Fruit fly (Drosophila melanogaster) whole organism, embryonic: ENCODE results near the gene Cyp4d21.
A peak's percentile ranks its signal among the peaks of the same experiment; 100 is the strongest.

Source experiments
- B-H1 ChIP-seq: fragments of 200-800 bp; sonication (Bioruptor generic); IDR thresholded peaks from 3 replicates; pipeline ENCODE4 v1.3.6; 2022; ENCODE audit warnings: missing biosample characterization, missing genetic modification characterization
- CG10147 ChIP-seq: fragments of 200-800 bp; sonication (Bioruptor generic); optimal IDR thresholded peaks from 2 replicates; lab custom pipeline; 2019; ENCODE audit warnings: missing biosample characterization, mild to moderate bottlenecking, missing genetic modification characterization, moderate library complexity
- CG10431 ChIP-seq: fragments of 200-800 bp; sonication (Bioruptor generic); optimal IDR thresholded peaks from 3 replicates; lab custom pipeline; 2018; ENCODE audit warnings: missing biosample characterization, mild to moderate bottlenecking, missing genetic modification characterization
- CG10462 ChIP-seq: fragments of 200-800 bp; sonication (Bioruptor generic); optimal IDR thresholded peaks from 2 replicates; lab custom pipeline; 2016; ENCODE audit warnings: missing biosample characterization, missing genetic modification characterization
- CG10543 ChIP-seq: fragments of 200-800 bp; sonication (Bioruptor generic); optimal IDR thresholded peaks from 3 replicates; lab custom pipeline; 2017; ENCODE audit warnings: missing biosample characterization, mild to moderate bottlenecking, missing genetic modification characterization, moderate library complexity
- CG11695 ChIP-seq: fragments of 200-800 bp; sonication (Bioruptor generic); IDR thresholded peaks from 3 replicates; pipeline ENCODE4 v1.3.6; 2022; ENCODE audit warnings: missing biosample characterization, missing genetic modification characterization
- CG11723 ChIP-seq: fragments of 200-800 bp; sonication (Bioruptor generic); optimal IDR thresholded peaks from 2 replicates; lab custom pipeline; 2017; ENCODE audit warnings: missing biosample characterization, mild to moderate bottlenecking, missing genetic modification characterization
- CG12236 ChIP-seq: fragments of 200-800 bp; sonication (Bioruptor generic); optimal IDR thresholded peaks from 2 replicates; lab custom pipeline; 2016; ENCODE audit warnings: missing biosample characterization, missing genetic modification characterization
- CG16815 ChIP-seq: fragments of 200-800 bp; sonication (Bioruptor generic); optimal IDR thresholded peaks from 3 replicates; lab custom pipeline; 2017; ENCODE audit warnings: missing biosample characterization, mild to moderate bottlenecking, missing genetic modification characterization
- CG18476 ChIP-seq: fragments of 200-800 bp; sonication (Bioruptor generic); optimal IDR thresholded peaks from 2 replicates; lab custom pipeline; 2016; ENCODE audit warnings: missing biosample characterization, mild to moderate bottlenecking, missing genetic modification characterization
- CG2712 ChIP-seq: fragments of 200-800 bp; optimal IDR thresholded peaks from 3 replicates; lab custom pipeline; 2019; ENCODE audit warnings: missing biosample characterization, mild to moderate bottlenecking, missing genetic modification characterization, moderate library complexity
- CG3726 ChIP-seq: fragments of 200-800 bp; sonication (Bioruptor generic); IDR thresholded peaks from 3 replicates; pipeline ENCODE4, ENCODE4 v1.3.6; 2022; ENCODE audit warnings: missing biosample characterization, missing genetic modification characterization
- CG4617 ChIP-seq: fragments of 200-800 bp; sonication (Bioruptor generic); optimal IDR thresholded peaks from 3 replicates; lab custom pipeline; 2016; ENCODE audit warnings: missing biosample characterization, missing genetic modification characterization, borderline replicate concordance
- CG6654 ChIP-seq: fragments of 200-800 bp; sonication (Bioruptor generic); optimal IDR thresholded peaks from 2 replicates; lab custom pipeline; 2017; ENCODE audit warnings: missing biosample characterization, mild to moderate bottlenecking, missing genetic modification characterization
- CG7271 ChIP-seq: fragments of 200-800 bp; sonication (Bioruptor generic); optimal IDR thresholded peaks from 2 replicates; lab custom pipeline; 2018; ENCODE audit warnings: missing biosample characterization, mild to moderate bottlenecking, missing genetic modification characterization, moderate library complexity
- CG7963 ChIP-seq: fragments of 200-800 bp; sonication (Bioruptor generic); IDR thresholded peaks from 3 replicates; pipeline ENCODE4 v1.3.6; 2022; ENCODE audit warnings: missing biosample characterization, missing genetic modification characterization; ENCODE audit not compliant: partially characterized antibody
- CG8388 ChIP-seq: fragments of 200-800 bp; sonication (Bioruptor generic); optimal IDR thresholded peaks from 2 replicates; lab custom pipeline; 2019; ENCODE audit warnings: missing biosample characterization, mild to moderate bottlenecking, missing genetic modification characterization, moderate library complexity
- CG8924 ChIP-seq: fragments of 200-800 bp; optimal IDR thresholded peaks from 3 replicates; lab custom pipeline; 2019; ENCODE audit warnings: missing biosample characterization, mild to moderate bottlenecking, missing genetic modification characterization, moderate library complexity
- CG8944 ChIP-seq: fragments of 200-800 bp; sonication (Bioruptor generic); optimal IDR thresholded peaks from 3 replicates; lab custom pipeline; 2016; ENCODE audit warnings: missing biosample characterization, missing genetic modification characterization
- CTCF ChIP-seq: fragments of 200-800 bp; sonication (Bioruptor generic); optimal IDR thresholded peaks from 2 replicates; lab custom pipeline; 2017; ENCODE audit warnings: missing biosample characterization, mild to moderate bottlenecking, missing genetic modification characterization, moderate library complexity
- CkIIα-i1 ChIP-seq: fragments of 200-800 bp; sonication (Bioruptor generic); IDR thresholded peaks from 2 replicates; pipeline ENCODE4 v1.3.6; 2022; ENCODE audit warnings: missing biosample characterization, missing genetic modification characterization
- CoRest ChIP-seq: fragments of 200-800 bp; sonication (Bioruptor generic); optimal IDR thresholded peaks from 3 replicates; lab custom pipeline; 2018; ENCODE audit warnings: missing biosample characterization, mild to moderate bottlenecking, missing genetic modification characterization, moderate library complexity
- Dip3 ChIP-seq: fragments of 200-800 bp; sonication (Bioruptor generic); optimal IDR thresholded peaks from 3 replicates; lab custom pipeline; 2016; ENCODE audit warnings: missing biosample characterization, missing genetic modification characterization
- Dll ChIP-seq: fragments of 200-800 bp; sonication (Bioruptor generic); IDR thresholded peaks from 4 replicates; pipeline ENCODE4 v1.3.6; 2022; ENCODE audit warnings: missing biosample characterization, missing genetic modification characterization; ENCODE audit not compliant: partially characterized antibody
- Drgx ChIP-seq: fragments of 200-800 bp; sonication (Bioruptor generic); IDR thresholded peaks from 2 replicates; pipeline ENCODE4 v1.3.6; 2022; ENCODE audit warnings: missing biosample characterization, missing genetic modification characterization
- E2f2 ChIP-seq: fragments of 200-800 bp; sonication (Bioruptor generic); IDR thresholded peaks from 2 replicates; pipeline ENCODE4 v1.3.6; 2022; ENCODE audit warnings: missing biosample characterization, missing genetic modification characterization
- Gug ChIP-seq: fragments of 200-800 bp; sonication (Bioruptor generic); IDR thresholded peaks from 4 replicates; pipeline ENCODE4 v1.3.6; 2022; ENCODE audit warnings: missing biosample characterization, missing genetic modification characterization
- HLHmδ ChIP-seq: fragments of 200-800 bp; sonication (Bioruptor generic); optimal IDR thresholded peaks from 2 replicates; lab custom pipeline; 2018; ENCODE audit warnings: missing biosample characterization, mild to moderate bottlenecking, missing genetic modification characterization, moderate library complexity
- Hmx ChIP-seq: fragments of 200-800 bp; sonication (Bioruptor generic); optimal IDR thresholded peaks from 2 replicates; lab custom pipeline; 2016; ENCODE audit warnings: missing biosample characterization, missing genetic modification characterization
- MBD-R2 ChIP-seq: fragments of 200-800 bp; sonication (Bioruptor generic); IDR thresholded peaks from 2 replicates; pipeline ENCODE4 v1.3.6; 2022; ENCODE audit warnings: missing biosample characterization, missing genetic modification characterization
- MESR4 ChIP-seq: fragments of 200-800 bp; sonication (Bioruptor generic); optimal IDR thresholded peaks from 2 replicates; lab custom pipeline; 2018; ENCODE audit warnings: missing biosample characterization, mild to moderate bottlenecking, missing genetic modification characterization, moderate library complexity
- Meics ChIP-seq: fragments of 200-800 bp; sonication (Bioruptor generic); optimal IDR thresholded peaks from 2 replicates; lab custom pipeline; 2017; ENCODE audit warnings: missing biosample characterization, mild to moderate bottlenecking, missing genetic modification characterization
- Poxn ChIP-seq: fragments of 200-800 bp; sonication (Bioruptor generic); IDR thresholded peaks from 2 replicates; pipeline ENCODE4 v1.3.6; 2022; ENCODE audit warnings: missing biosample characterization, missing genetic modification characterization
- ab ChIP-seq: fragments of 200-800 bp; sonication (Bioruptor generic); optimal IDR thresholded peaks from 2 replicates; lab custom pipeline; 2016; ENCODE audit warnings: missing biosample characterization, missing genetic modification characterization
- br ChIP-seq: fragments of >200 bp; optimal IDR thresholded peaks from 2 replicates; lab custom pipeline; 2017
- cad ChIP-seq: fragments of >200 bp; optimal IDR thresholded peaks from 2 replicates; lab custom pipeline; 2017; ENCODE audit warnings: missing biosample characterization, missing genetic modification characterization
- chn ChIP-seq: fragments of 200-800 bp; sonication (Bioruptor generic); optimal IDR thresholded peaks from 2 replicates; lab custom pipeline; 2016; ENCODE audit warnings: missing biosample characterization, missing genetic modification characterization
- disco-r ChIP-seq: fragments of 200-800 bp; sonication (Bioruptor generic); optimal IDR thresholded peaks from 2 replicates; lab custom pipeline; 2016; ENCODE audit warnings: missing biosample characterization, missing genetic modification characterization
- fd3F ChIP-seq: fragments of 200-800 bp; sonication (Bioruptor generic); optimal IDR thresholded peaks from 2 replicates; lab custom pipeline; 2018; ENCODE audit warnings: missing biosample characterization, mild to moderate bottlenecking, missing genetic modification characterization, moderate library complexity
- fd64A ChIP-seq: fragments of 200-800 bp; sonication (Bioruptor generic); optimal IDR thresholded peaks from 3 replicates; lab custom pipeline; 2018; ENCODE audit warnings: missing biosample characterization, mild to moderate bottlenecking, missing genetic modification characterization
- grn ChIP-seq: fragments of 200-800 bp; sonication (Bioruptor generic); optimal IDR thresholded peaks from 3 replicates; lab custom pipeline; 2017; ENCODE audit warnings: missing biosample characterization, missing genetic modification characterization
- kah ChIP-seq: fragments of 200-800 bp; sonication (Bioruptor generic); optimal IDR thresholded peaks from 2 replicates; lab custom pipeline; 2018; ENCODE audit warnings: missing biosample characterization, mild to moderate bottlenecking, missing genetic modification characterization
- mirr ChIP-seq: fragments of 200-800 bp; sonication (Bioruptor generic); optimal IDR thresholded peaks from 3 replicates; lab custom pipeline; 2018; ENCODE audit warnings: missing biosample characterization, mild to moderate bottlenecking, missing genetic modification characterization
- mld ChIP-seq: fragments of 200-800 bp; sonication (Bioruptor generic); IDR thresholded peaks from 3 replicates; pipeline ENCODE4 v1.3.6; 2022; ENCODE audit warnings: missing biosample characterization, missing genetic modification characterization; ENCODE audit not compliant: partially characterized antibody
- nerfin-2 ChIP-seq: fragments of 200-800 bp; sonication (Bioruptor generic); IDR thresholded peaks from 2 replicates; pipeline ENCODE4 v1.3.6; 2022; ENCODE audit warnings: missing biosample characterization, missing genetic modification characterization; ENCODE audit not compliant: partially characterized antibody
- slou ChIP-seq: fragments of 200-800 bp; sonication (Bioruptor generic); optimal IDR thresholded peaks from 3 replicates; lab custom pipeline; 2016; ENCODE audit warnings: missing biosample characterization, missing genetic modification characterization
- sna ChIP-seq: fragments of 200-800 bp; sonication (Bioruptor generic); IDR thresholded peaks from 2 replicates; pipeline ENCODE4 v1.3.6; 2022; ENCODE audit warnings: missing biosample characterization, missing genetic modification characterization; ENCODE audit not compliant: partially characterized antibody
- tin ChIP-seq: fragments of 200-800 bp; sonication (Bioruptor generic); optimal IDR thresholded peaks from 3 replicates; lab custom pipeline; 2016; ENCODE audit warnings: missing biosample characterization, missing genetic modification characterization
- tup ChIP-seq: fragments of 200-800 bp; sonication (Bioruptor generic); optimal IDR thresholded peaks from 2 replicates; lab custom pipeline; 2016; ENCODE audit warnings: missing biosample characterization, mild to moderate bottlenecking, missing genetic modification characterization, moderate library complexity
- zfh1 ChIP-seq: fragments of 200-800 bp; sonication (Bioruptor generic); IDR thresholded peaks from 3 replicates; pipeline ENCODE4 v1.3.6; 2022; ENCODE audit warnings: missing biosample characterization, missing genetic modification characterization

Cyp4d21 gene

dm6 chr2L:7627474-7627873 lies 22.1 kb downstream of the Cyp4d21 start:
- TF ChIP-seq CG2712 (tag; lab: Kevin White, UChicago), result no peak
- TF ChIP-seq Drgx (GFP tag; lab: Robert Waterston, UW), result 0 out of 2 replicates have a peak, but pooled peaks have one; percentile 17

dm6 chr2L:7628382-7628965 lies 23.1 kb downstream of the Cyp4d21 start:
- TF ChIP-seq CG11695, result no peak
- peak; percentile 17 for TF ChIP-seq CG10543 (GFP tag; lab: Kevin White, UChicago)
- TF ChIP-seq CG4617 (GFP tag; lab: Kevin White, UChicago), result no peak
- TF ChIP-seq cad (GFP tag; lab: Kevin White, UChicago), result no peak
- TF ChIP-seq CG18476 (GFP tag; lab: Kevin White, UChicago), result no peak
- no peak for TF ChIP-seq Gug (GFP tag; lab: Robert Waterston, UW)
- TF ChIP-seq CG8924 (tag; lab: Kevin White, UChicago), result no peak
- TF ChIP-seq Dll, result no peak
- TF ChIP-seq grn (GFP tag; lab: Kevin White, UChicago), result no peak
- no peak for TF ChIP-seq CG10462
- TF ChIP-seq CG11723, result no peak
- TF ChIP-seq CG8388 (GFP tag; lab: Kevin White, UChicago), result no peak
- no peak for TF ChIP-seq CG16815
- TF ChIP-seq Hmx, result no peak
- TF ChIP-seq CG6654 (GFP tag; lab: Kevin White, UChicago), result no peak
- no peak for TF ChIP-seq tup (GFP tag; lab: Kevin White, UChicago)
- no peak for TF ChIP-seq nerfin-2 (GFP tag; lab: Robert Waterston, UW)
- TF ChIP-seq CG7963 (GFP tag; lab: Robert Waterston, UW), result no peak
- no peak for TF ChIP-seq tin (GFP tag; lab: Kevin White, UChicago)
- no peak for TF ChIP-seq fd3F (GFP tag; lab: Kevin White, UChicago)
- no peak for TF ChIP-seq Dip3 (GFP tag; lab: Kevin White, UChicago)
- no peak for TF ChIP-seq kah (GFP tag; lab: Kevin White, UChicago)
- no peak for TF ChIP-seq ab
- TF ChIP-seq MBD-R2 (GFP tag; lab: Robert Waterston, UW), result no peak
- TF ChIP-seq CG3726 (GFP tag; lab: Robert Waterston, UW), result no peak
- no peak for TF ChIP-seq zfh1 (GFP tag; lab: Robert Waterston, UW)
- no peak for TF ChIP-seq CTCF (GFP tag; lab: Kevin White, UChicago)
- no peak for TF ChIP-seq CoRest (tag; lab: Kevin White, UChicago)
- no peak for TF ChIP-seq br (lab: Kevin White, UChicago)
- TF ChIP-seq mirr (GFP tag; lab: Kevin White, UChicago), result no peak
- no peak for TF ChIP-seq sna (GFP tag; lab: Robert Waterston, UW)
- TF ChIP-seq MESR4, result no peak
- TF ChIP-seq CG12236, result no peak
- TF ChIP-seq mld (GFP tag; lab: Robert Waterston, UW), result no peak
- TF ChIP-seq CkIIα-i1 (GFP tag; lab: Robert Waterston, UW), result no peak
- TF ChIP-seq CG10147 (GFP tag; lab: Kevin White, UChicago), result no peak
- no peak for TF ChIP-seq Poxn
- TF ChIP-seq E2f2 (GFP tag; lab: Robert Waterston, UW), result no peak
- no peak for TF ChIP-seq disco-r (GFP tag; lab: Kevin White, UChicago)
- no peak for TF ChIP-seq HLHmδ
- no peak for TF ChIP-seq CG10431 (GFP tag; lab: Kevin White, UChicago)
- TF ChIP-seq CG8944 (GFP tag; lab: Kevin White, UChicago), result no peak
- TF ChIP-seq Meics (GFP tag; lab: Kevin White, UChicago), result peak; percentile 1
- no peak for TF ChIP-seq chn (GFP tag; lab: Kevin White, UChicago)
- TF ChIP-seq CG7271 (tag; lab: Kevin White, UChicago), result no peak
- TF ChIP-seq fd64A (GFP tag; lab: Kevin White, UChicago), result peak; percentile 10
- TF ChIP-seq B-H1 (GFP tag; lab: Robert Waterston, UW), result no peak
- TF ChIP-seq slou (GFP tag; lab: Kevin White, UChicago), result no peak
